Worm (Caenorhabditis elegans): ENCODE measurements around the gene vps-29.

ce11 chrIII:10078151-10078550, 34.7 kb downstream of the vps-29 start, which contains the start of gene T16G12.9:
- TF ChIP-seq nhr-237 (tag; optimal IDR thresholded peaks at IDR 0.05) (no peak), ceh-16 (tag; optimal IDR thresholded peaks at IDR 0.05) (no peak), nhr-25 (tag; optimal IDR thresholded peaks at IDR 0.05) (no peak), elt-1 (tag; optimal IDR thresholded peaks at IDR 0.05) (no peak), snpc-4 (tag; optimal IDR thresholded peaks at IDR 0.05) (no peak), alr-1 (tag; optimal IDR thresholded peaks at IDR 0.05) (no peak), nhr-6 (tag; optimal IDR thresholded peaks at IDR 0.05) (no peak), blmp-1 (tag; optimal IDR thresholded peaks at IDR 0.05; ENCODE audit: insufficient read depth) (no peak)

Data from whole organism, L2 larva.